Worm (Caenorhabditis elegans) whole organism, L4 larva: Measurements from ENCODE around the gene chw-1.

Experiments used
- mxl-2 ChIP-seq: fragments of 200-800 bp; sonication (Bioruptor generic); conservative IDR thresholded peaks from 2 replicates; pipeline ENCODE4 v1.3.6; 2022; ENCODE audit warnings: missing genetic modification reagents, missing genetic modification characterization, missing compliant biosample characterization
- unc-130 ChIP-seq: sonication (generic microtip); optimal IDR thresholded peaks from 2 replicates; lab custom pipeline; 2016; ENCODE audit warnings: missing genetic modification reagents, missing genetic modification characterization, missing compliant biosample characterization

DNA sequence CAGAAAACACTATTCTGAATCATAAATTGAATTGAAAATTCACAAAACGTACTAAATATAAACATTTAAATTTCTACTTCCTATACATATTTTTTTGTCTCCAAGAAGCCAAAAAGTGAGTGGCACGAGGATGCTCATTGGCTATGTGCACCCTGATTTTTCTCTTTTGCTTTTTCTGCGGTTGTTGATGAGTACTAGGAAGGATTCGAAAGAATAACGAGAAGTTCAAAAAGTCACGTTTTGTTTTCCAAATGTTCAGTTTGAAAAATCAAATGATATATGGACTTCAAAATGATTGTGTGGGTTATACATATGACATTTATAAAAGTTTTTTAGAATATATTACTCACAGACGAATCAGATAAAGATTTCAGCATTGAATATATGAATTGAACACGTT lies 2.7 kb downstream of the chw-1 start:
- TF ChIP-seq mxl-2 (GFP tag; lab: Robert Waterston, UW) (no peak), unc-130 (no peak)
